Fruit fly (Drosophila melanogaster): Measurements from ENCODE around the gene CG1523.

Gene CG1523

dm6 chr3R:28856829-28857228 is 37.4 kb upstream of the CG1523 start:
- TF ChIP-seq lola (GFP tag; optimal IDR thresholded peaks at IDR 0.05): no peak
- no peak for TF ChIP-seq Sp1 (GFP tag; optimal IDR thresholded peaks at IDR 0.05)
- TF ChIP-seq CG32264 (GFP tag; optimal IDR thresholded peaks at IDR 0.05): no peak
- no peak for TF ChIP-seq psq (GFP tag; optimal IDR thresholded peaks at IDR 0.05)

- TF ChIP-seq h (GFP tag; optimal IDR thresholded peaks at IDR 0.05): no peak
- TF ChIP-seq Hnf4 (GFP tag; optimal IDR thresholded peaks at IDR 0.05): no peak
- no peak for TF ChIP-seq HLH106 (tag; optimal IDR thresholded peaks at IDR 0.05)
- TF ChIP-seq foxo (GFP tag; optimal IDR thresholded peaks at IDR 0.05): no peak
- TF ChIP-seq tai (GFP tag; optimal IDR thresholded peaks at IDR 0.05): no peak
- no peak for TF ChIP-seq Myc (optimal IDR thresholded peaks at IDR 0.05)
- no peak for TF ChIP-seq usp (GFP tag; optimal IDR thresholded peaks at IDR 0.05)
- TF ChIP-seq OdsH (GFP tag; optimal IDR thresholded peaks at IDR 0.05): no peak
- TF ChIP-seq rgr (GFP tag; optimal IDR thresholded peaks at IDR 0.05): no peak
- no peak for TF ChIP-seq Hr83 (GFP tag; optimal IDR thresholded peaks at IDR 0.05; ENCODE audit: poor library complexity, severe bottlenecking)
- TF ChIP-seq Dfd (GFP tag; optimal IDR thresholded peaks at IDR 0.05): no peak
- no peak for TF ChIP-seq CG9705 (GFP tag; optimal IDR thresholded peaks at IDR 0.05)
- no peak for TF ChIP-seq Hr78 (GFP tag; optimal IDR thresholded peaks at IDR 0.05)
Measured at dm6 chr3R:28856140-28856539, 36.7 kb upstream of the CG1523 start.

- TF ChIP-seq dmrt93B (GFP tag; optimal IDR thresholded peaks at IDR 0.05) (no peak), Mio (GFP tag; optimal IDR thresholded peaks at IDR 0.05) (no peak), psq (GFP tag; optimal IDR thresholded peaks at IDR 0.05) (peak; percentile 11), ey (GFP tag; optimal IDR thresholded peaks at IDR 0.05) (peak; percentile 11), foxo (GFP tag; optimal IDR thresholded peaks at IDR 0.05) (peak in 1 of 2 experiments; percentile 31), fru (GFP tag; optimal IDR thresholded peaks at IDR 0.05) (peak; percentile 6)
Measured at dm6 chr3R:28851966-28852377, 32.5 kb upstream of the CG1523 start.

dm6 chr3R:28851530-28851929 is 32.1 kb upstream of the CG1523 start:
- TF ChIP-seq Myc (optimal IDR thresholded peaks at IDR 0.05): no peak
- no peak for TF ChIP-seq ey (GFP tag; optimal IDR thresholded peaks at IDR 0.05)
- TF ChIP-seq Vsx2 (GFP tag; optimal IDR thresholded peaks at IDR 0.05; ENCODE audit: partially characterized antibody): peak; percentile 31
- TF ChIP-seq fru (GFP tag; optimal IDR thresholded peaks at IDR 0.05): no peak
- TF ChIP-seq jim (GFP tag; optimal IDR thresholded peaks at IDR 0.05): no peak

- no peak for TF ChIP-seq CrebA (GFP tag; optimal IDR thresholded peaks at IDR 0.05; ENCODE audit: borderline replicate concordance)
- no peak for TF ChIP-seq tai (GFP tag; optimal IDR thresholded peaks at IDR 0.05)
- no peak for TF ChIP-seq usp (GFP tag; optimal IDR thresholded peaks at IDR 0.05)
- no peak for TF ChIP-seq fru (GFP tag; optimal IDR thresholded peaks at IDR 0.05)
- TF ChIP-seq HLH106 (tag; optimal IDR thresholded peaks at IDR 0.05): no peak
- no peak for TF ChIP-seq jim (GFP tag; optimal IDR thresholded peaks at IDR 0.05)
- TF ChIP-seq lola (GFP tag; optimal IDR thresholded peaks at IDR 0.05): no peak
- no peak for TF ChIP-seq Dif (GFP tag; optimal IDR thresholded peaks at IDR 0.05; ENCODE audit: partially characterized antibody)
- TF ChIP-seq Hnf4 (GFP tag; optimal IDR thresholded peaks at IDR 0.05): no peak
- TF ChIP-seq Dfd (GFP tag; optimal IDR thresholded peaks at IDR 0.05): no peak
- TF ChIP-seq sage (GFP tag; optimal IDR thresholded peaks at IDR 0.05): no peak
- TF ChIP-seq dl (GFP tag; optimal IDR thresholded peaks at IDR 0.05; ENCODE audit: insufficient read depth in 1 of 2, partially characterized antibody in 2 of 2): no peak
- no peak for TF ChIP-seq rgr (GFP tag; optimal IDR thresholded peaks at IDR 0.05)
- TF ChIP-seq Myc (optimal IDR thresholded peaks at IDR 0.05): no peak
- no peak for TF ChIP-seq OdsH (GFP tag; optimal IDR thresholded peaks at IDR 0.05)
- no peak for TF ChIP-seq Jra (GFP tag; optimal IDR thresholded peaks at IDR 0.05)
- TF ChIP-seq woc (GFP tag; optimal IDR thresholded peaks at IDR 0.05): no peak
- no peak for TF ChIP-seq CG9705 (GFP tag; optimal IDR thresholded peaks at IDR 0.05)
- no peak for TF ChIP-seq psq (GFP tag; optimal IDR thresholded peaks at IDR 0.05)
Measured at dm6 chr3R:28850662-28851257, 31.3 kb upstream of the CG1523 start.
